Fruit fly (Drosophila melanogaster): ENCODE results near the gene Dref.

Dref gene

DNA sequence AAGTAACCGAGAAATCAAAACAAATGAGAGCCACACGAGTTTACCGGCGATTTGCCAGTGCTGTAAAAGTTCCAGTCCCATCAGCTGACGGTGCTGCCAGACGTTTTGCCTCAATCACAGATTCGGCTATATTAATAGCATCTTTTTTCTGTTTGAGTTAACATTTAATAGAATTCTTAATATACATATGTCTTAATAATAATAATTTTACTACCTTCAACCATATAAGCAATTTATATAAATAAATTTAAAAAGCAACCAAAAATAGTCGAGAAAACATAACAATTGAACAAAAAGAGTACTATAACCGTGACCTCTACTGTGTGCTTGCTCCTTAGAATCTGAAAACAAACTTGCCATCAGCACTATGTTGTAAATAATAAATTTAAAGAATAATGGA, 12.9 kb downstream of the Dref start, which contains the start of the genes CG13126 and CG4709 (continued):
- TF ChIP-seq gcm2 (GFP tag; optimal IDR thresholded peaks at IDR 0.05) (no peak), Sox102F (GFP tag; optimal IDR thresholded peaks at IDR 0.05) (peak; percentile 91), CG2199 (GFP tag; IDR thresholded peaks at IDR 0.05) (peak; percentile 68; the same call in 1 of the 3 replicates), H15 (GFP tag; IDR thresholded peaks at IDR 0.05) (peak; percentile 80), scrt (GFP tag; optimal IDR thresholded peaks at IDR 0.05) (peak; percentile 87), hbn (GFP tag; IDR thresholded peaks at IDR 0.05; ENCODE audit: partially characterized antibody) (no peak), Hmx (GFP tag; optimal IDR thresholded peaks at IDR 0.05) (no peak), Ravus (GFP tag; IDR thresholded peaks at IDR 0.05) (peak; percentile 67), Dip2 (GFP tag; IDR thresholded peaks at IDR 0.05) (no peak), dan (GFP tag; IDR thresholded peaks at IDR 0.05) (no peak), ind (GFP tag; optimal IDR thresholded peaks at IDR 0.05) (peak; percentile 91), gsb-n (tag; optimal IDR thresholded peaks at IDR 0.05) (peak; percentile 93), CG1603 (tag; optimal IDR thresholded peaks at IDR 0.05) (peak; percentile 10), Adf1 (GFP tag; IDR thresholded peaks at IDR 0.05) (peak; percentile 70), her (GFP tag; optimal IDR thresholded peaks at IDR 0.05) (no peak), trh (GFP tag; optimal IDR thresholded peaks at IDR 0.05) (peak; percentile 46), CG10209 (GFP tag; optimal IDR thresholded peaks at IDR 0.05) (peak; percentile 91), Dfd (GFP tag; optimal IDR thresholded peaks at IDR 0.05) (no peak), CG4328 (GFP tag; optimal IDR thresholded peaks at IDR 0.05) (peak; percentile 76), C15 (GFP tag; IDR thresholded peaks at IDR 0.05) (0 out of 3 replicates have a peak, but pooled peaks have one; percentile 20), D (optimal IDR thresholded peaks at IDR 0.05) (no peak), D (GFP tag; optimal IDR thresholded peaks at IDR 0.05) (peak; percentile 87), CG11456 (GFP tag; IDR thresholded peaks at IDR 0.05) (peak; percentile 83), CG14441 (GFP tag; IDR thresholded peaks at IDR 0.05) (peak; percentile 86), bcd (GFP tag; optimal IDR thresholded peaks at IDR 0.05) (peak; percentile 93), CG13296 (GFP tag; optimal IDR thresholded peaks at IDR 0.05) (peak; percentile 91), Eip74EF (GFP tag; optimal IDR thresholded peaks at IDR 0.05) (peak in 1 of 2 experiments; percentile 94), CG10366 (GFP tag; IDR thresholded peaks at IDR 0.05) (peak; percentile 87), Ptx1 (GFP tag; IDR thresholded peaks at IDR 0.05) (peak; percentile 93), CG15269 (tag; optimal IDR thresholded peaks at IDR 0.05) (peak; percentile 91), Doc2 (GFP tag; IDR thresholded peaks at IDR 0.05) (no peak), CG31365 (tag; optimal IDR thresholded peaks at IDR 0.05) (peak; percentile 41), eve (GFP tag; optimal IDR thresholded peaks at IDR 0.05) (no peak), CG3995 (GFP tag; optimal IDR thresholded peaks at IDR 0.05) (peak; percentile 80), sisA (GFP tag; IDR thresholded peaks at IDR 0.05) (peak; percentile 79), Lhr (GFP tag; optimal IDR thresholded peaks at IDR 0.05) (peak; percentile 79), Oaz (GFP tag; IDR thresholded peaks at IDR 0.05) (peak; percentile 73), amos (GFP tag; IDR thresholded peaks at IDR 0.05; ENCODE audit: partially characterized antibody) (no peak), CG10959 (GFP tag; IDR thresholded peaks at IDR 0.05) (peak; percentile 80), Dad (GFP tag; optimal IDR thresholded peaks at IDR 0.05) (peak; percentile 57), CG14050 (GFP tag; IDR thresholded peaks at IDR 0.05) (peak; percentile 76), Side (GFP tag; optimal IDR thresholded peaks at IDR 0.05) (peak; percentile 28), CG12769 (tag; optimal IDR thresholded peaks at IDR 0.05) (no peak), Fer2 (tag; optimal IDR thresholded peaks at IDR 0.05) (peak; percentile 86), NFAT (GFP tag; IDR thresholded peaks at IDR 0.05) (peak; percentile 71; the same call in 1 of the 2 replicates), chif (GFP tag; optimal IDR thresholded peaks at IDR 0.05) (peak in 1 of 2 experiments; percentile 42), CG15073 (GFP tag; optimal IDR thresholded peaks at IDR 0.05) (peak; percentile 57), CG8944 (GFP tag; optimal IDR thresholded peaks at IDR 0.05) (peak; percentile 30), CkIIα-i1 (GFP tag; IDR thresholded peaks at IDR 0.05) (no peak), CG9215 (GFP tag; IDR thresholded peaks at IDR 0.05) (peak; percentile 85), Dref (GFP tag; IDR thresholded peaks at IDR 0.05) (peak; percentile 33; the same call in 1 of the 2 replicates), CG17829 (tag; optimal IDR thresholded peaks at IDR 0.05) (peak; percentile 97)

Measured in whole organism, embryonic.